Worm (Caenorhabditis elegans) whole organism, L4 larva: ENCODE results near the gene ceh-51.

Source experiments
- F26F4.8 ChIP-seq: fragments of 200-800 bp; sonication (Bioruptor generic); conservative IDR thresholded peaks from 2 replicates; pipeline ENCODE4 v1.3.6; 2022; ENCODE audit warnings: missing genetic modification characterization, missing compliant biosample characterization
- Y48G9A.11 ChIP-seq: fragments of 200-800 bp; sonication (Bioruptor generic); IDR thresholded peaks from 2 replicates; pipeline ENCODE4 v1.3.6; 2022; ENCODE audit warnings: missing genetic modification reagents, missing genetic modification characterization, missing compliant biosample characterization
- ZK337.2 ChIP-seq: fragments of 200-800 bp; sonication (Bioruptor generic); IDR thresholded peaks from 2 replicates; pipeline ENCODE4 v1.3.6; 2022; ENCODE audit warnings: missing genetic modification reagents, missing genetic modification characterization, missing compliant biosample characterization
- aly-2 ChIP-seq: sonication (generic microtip); optimal IDR thresholded peaks from 2 replicates; lab custom pipeline; 2018; ENCODE audit warnings: missing biosample characterization, missing genetic modification characterization
- ama-1 ChIP-seq: fragments of 150-350 bp; optimal IDR thresholded peaks from 2 replicates; lab custom pipeline; 2014; ENCODE audit warnings: inconsistent platforms, mixed read lengths
- attf-4 ChIP-seq: sonication (generic microtip); optimal IDR thresholded peaks from 3 replicates; lab custom pipeline; 2017; ENCODE audit warnings: missing biosample characterization, missing genetic modification characterization
- ceh-28 ChIP-seq: fragments of 150-350 bp; optimal IDR thresholded peaks from 2 replicates; lab custom pipeline; 2014; ENCODE audit warnings: missing biosample characterization, missing genetic modification reagents, missing genetic modification characterization
- ceh-32 ChIP-seq: sonication (generic microtip); optimal IDR thresholded peaks from 2 replicates; lab custom pipeline; 2016; ENCODE audit warnings: mild to moderate bottlenecking, missing genetic modification characterization, missing compliant biosample characterization; ENCODE audit not compliant: poor library complexity
- ceh-44 ChIP-seq: fragments of 200-800 bp; sonication (Bioruptor generic); IDR thresholded peaks from 2 replicates; pipeline ENCODE4 v1.3.6; 2022; ENCODE audit warnings: missing genetic modification reagents, missing genetic modification characterization, missing compliant biosample characterization
- ces-1 ChIP-seq: fragments of 150-350 bp; sonication (generic microtip); optimal IDR thresholded peaks from 4 replicates; lab custom pipeline; 2014; ENCODE audit warnings: missing biosample characterization, missing genetic modification reagents, missing genetic modification characterization
- daf-12 ChIP-seq: fragments of 150-350 bp; optimal IDR thresholded peaks from 2 replicates; lab custom pipeline; 2014; ENCODE audit warnings: missing biosample characterization, missing genetic modification reagents, missing genetic modification characterization
- daf-16 ChIP-seq, 3 experiments: sonication (generic microtip); optimal IDR thresholded peaks; 2 replicates each; lab custom pipeline; 2016 to 2017; ENCODE audit warnings: missing genetic modification characterization in 3 of 3, missing genetic modification reagents in 3 of 3, mild to moderate bottlenecking in 2 of 3, missing compliant biosample characterization in 2 of 3, missing biosample characterization in 1 of 3, moderate library complexity in 1 of 3
- dmd-6 ChIP-seq: fragments of 200-800 bp; sonication (Bioruptor generic); IDR thresholded peaks from 2 replicates; pipeline ENCODE4 v1.3.6; 2022; ENCODE audit warnings: missing genetic modification reagents, missing genetic modification characterization, missing compliant biosample characterization
- dmd-8 ChIP-seq: fragments of 200-800 bp; sonication (Bioruptor generic); IDR thresholded peaks from 2 replicates; pipeline ENCODE4 v1.3.6; 2022; ENCODE audit warnings: missing genetic modification characterization, missing compliant biosample characterization
- dpl-1 ChIP-seq: fragments of 150-350 bp; optimal IDR thresholded peaks from 2 replicates; lab custom pipeline; 2014; ENCODE audit warnings: missing biosample characterization, missing genetic modification reagents, missing genetic modification characterization
- dve-1 ChIP-seq: sonication (generic microtip); optimal IDR thresholded peaks from 2 replicates; lab custom pipeline; 2017; ENCODE audit warnings: antibody characterized with exemption, mild to moderate bottlenecking, missing genetic modification characterization, missing compliant biosample characterization; ENCODE audit not compliant: insufficient read depth
- gei-8 ChIP-seq: fragments of 200-800 bp; sonication (Bioruptor generic); optimal IDR thresholded peaks from 2 replicates; lab custom pipeline; 2018; ENCODE audit warnings: mild to moderate bottlenecking, missing genetic modification characterization, missing compliant biosample characterization
- hif-1 ChIP-seq, 2 experiments: sonication (generic microtip); optimal IDR thresholded peaks; 2 replicates each; lab custom pipeline; 2016 to 2017; ENCODE audit warnings: missing compliant biosample characterization in 2 of 2, missing genetic modification characterization in 2 of 2, missing genetic modification reagents in 2 of 2, missing genotype in 2 of 2, mild to moderate bottlenecking in 1 of 2
- hlh-11 ChIP-seq: fragments of 200-800 bp; sonication (Bioruptor generic); optimal IDR thresholded peaks from 2 replicates; lab custom pipeline; 2018; ENCODE audit warnings: mild to moderate bottlenecking, missing genetic modification characterization, missing compliant biosample characterization
- lim-7 ChIP-seq: fragments of 200-800 bp; sonication (Bioruptor generic); IDR thresholded peaks from 2 replicates; pipeline ENCODE4 v1.3.6; 2022; ENCODE audit warnings: missing genetic modification characterization, missing compliant biosample characterization
- madf-9 ChIP-seq: fragments of 200-800 bp; sonication (Bioruptor generic); conservative IDR thresholded peaks from 2 replicates; pipeline ENCODE4 v1.3.6; 2022; ENCODE audit warnings: missing genetic modification reagents, missing genetic modification characterization, missing compliant biosample characterization
- mdl-1 ChIP-seq, 2 experiments: fragments of 150-350 bp in 1 of 2; sonication (generic microtip) in 1 of 2; optimal IDR thresholded peaks; 2 replicates each; lab custom pipeline; 2014 to 2017; ENCODE audit warnings: missing biosample characterization in 2 of 2, missing genetic modification characterization in 2 of 2
- mes-2 ChIP-seq: sonication (generic microtip); optimal IDR thresholded peaks from 2 replicates; lab custom pipeline; 2016; ENCODE audit warnings: missing genotype, mild to moderate bottlenecking, missing genetic modification characterization, missing compliant biosample characterization; ENCODE audit not compliant: poor library complexity, severe bottlenecking
- mxl-3 ChIP-seq: fragments of 200-800 bp; sonication (Bioruptor generic); optimal IDR thresholded peaks from 2 replicates; lab custom pipeline; 2018; ENCODE audit warnings: mild to moderate bottlenecking, missing genetic modification characterization, missing compliant biosample characterization
- nhr-102 ChIP-seq: sonication (generic microtip); optimal IDR thresholded peaks from 2 replicates; lab custom pipeline; 2016; ENCODE audit warnings: mild to moderate bottlenecking, missing genetic modification characterization, moderate library complexity, missing compliant biosample characterization
- nhr-111 ChIP-seq: fragments of 200-800 bp; sonication (Bioruptor generic); optimal IDR thresholded peaks from 2 replicates; lab custom pipeline; 2018; ENCODE audit warnings: mild to moderate bottlenecking, missing genetic modification characterization, missing compliant biosample characterization
- nhr-28 ChIP-seq: fragments of 150-350 bp; optimal IDR thresholded peaks from 2 replicates; lab custom pipeline; 2014; ENCODE audit warnings: missing biosample characterization, missing genetic modification characterization
- nhr-42 ChIP-seq: fragments of 200-800 bp; sonication (Bioruptor generic); IDR thresholded peaks from 2 replicates; pipeline ENCODE4 v1.3.6; 2022; ENCODE audit warnings: missing genetic modification characterization, missing compliant biosample characterization
- nhr-6 ChIP-seq: fragments of 150-350 bp; optimal IDR thresholded peaks from 2 replicates; lab custom pipeline; 2014; ENCODE audit warnings: missing biosample characterization, missing genetic modification characterization
- nhr-76 ChIP-seq: fragments of 150-350 bp; optimal IDR thresholded peaks from 2 replicates; lab custom pipeline; 2014; ENCODE audit warnings: missing biosample characterization, missing genetic modification characterization
- pha-4 ChIP-seq, 2 experiments: fragments of 150-350 bp in 1 of 2; fragments of 200-800 bp in 1 of 2; sonication (Bioruptor generic) in 1 of 2; IDR thresholded peaks in 1 of 2; optimal IDR thresholded peaks in 1 of 2; 2 replicates each; pipeline versions ENCODE4 v1.3.6 to Lab custom; 2014 to 2022; ENCODE audit warnings: missing genetic modification characterization in 2 of 2, missing genetic modification reagents in 2 of 2, missing biosample characterization in 1 of 2, missing compliant biosample characterization in 1 of 2
- pqm-1 ChIP-seq: sonication (generic microtip); optimal IDR thresholded peaks from 2 replicates; lab custom pipeline; 2017; ENCODE audit warnings: missing biosample characterization, missing genetic modification characterization
- rbr-2 ChIP-seq: sonication (generic microtip); optimal IDR thresholded peaks from 2 replicates; lab custom pipeline; 2016; ENCODE audit warnings: missing genotype, missing genetic modification characterization, missing compliant biosample characterization
- sdz-12 ChIP-seq: fragments of 200-800 bp; sonication (Bioruptor generic); optimal IDR thresholded peaks from 2 replicates; lab custom pipeline; 2018; ENCODE audit warnings: mild to moderate bottlenecking, missing genetic modification characterization, missing compliant biosample characterization
- snpc-1.2 ChIP-seq: fragments of 200-800 bp; sonication (Bioruptor generic); IDR thresholded peaks from 2 replicates; pipeline ENCODE4 v1.3.6; 2022; ENCODE audit warnings: missing genetic modification reagents, missing genetic modification characterization, missing compliant biosample characterization
- tra-1 ChIP-seq: fragments of 200-800 bp; sonication (Bioruptor generic); IDR thresholded peaks from 2 replicates; pipeline ENCODE4 v1.3.6; 2022; ENCODE audit warnings: missing genetic modification reagents, missing genetic modification characterization, missing compliant biosample characterization
- unc-62 ChIP-seq, 3 experiments: fragments of 150-350 bp in 1 of 3; sonication (generic microtip); optimal IDR thresholded peaks in 2 of 3; peaks in 1 of 3; 1 replicate in 1 of 3; 2 replicates in 2 of 3; lab custom pipeline; 2014 to 2017; ENCODE audit warnings: missing biosample characterization in 3 of 3, missing genetic modification characterization in 3 of 3, missing genetic modification reagents in 3 of 3, missing genotype in 1 of 3
- zfp-2 ChIP-seq: sonication (generic microtip); optimal IDR thresholded peaks from 2 replicates; lab custom pipeline; 2016; ENCODE audit warnings: mild to moderate bottlenecking, missing genetic modification characterization, missing compliant biosample characterization

ceh-51 gene

DNA sequence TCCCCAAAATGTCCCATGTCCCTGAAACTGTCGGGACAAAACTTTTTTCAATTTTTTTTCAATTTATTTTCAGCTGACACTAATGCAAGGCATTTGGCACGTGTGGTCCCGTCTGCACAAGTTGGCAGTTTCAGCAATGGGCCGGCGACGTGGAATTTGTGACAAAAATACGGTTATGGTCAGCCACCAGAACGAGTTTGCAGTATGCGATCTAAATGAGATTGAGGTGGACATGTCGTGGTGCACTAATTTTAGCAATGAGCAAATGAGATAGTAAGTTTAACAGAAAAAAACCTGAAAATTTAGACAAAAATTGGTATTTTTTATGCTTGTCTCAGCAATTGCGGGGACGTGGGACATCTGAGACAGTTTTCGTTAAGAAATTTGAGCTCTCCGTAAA, 31.5 kb upstream of the ceh-51 start:
- peak in 1 of 2 experiments; percentile 50 for TF ChIP-seq unc-62 (GFP tag; optimal IDR thresholded peaks at IDR 0.05 in 1 of 2; lab: Kevin White, UChicago)
- TF ChIP-seq unc-62 (tag; optimal IDR thresholded peaks at IDR 0.05; lab: Kevin White, UChicago), result no peak
- no peak for TF ChIP-seq rbr-2 (tag; lab: Kevin White, UChicago)
- TF ChIP-seq, all 104 proteins: peak for 1

DNA sequence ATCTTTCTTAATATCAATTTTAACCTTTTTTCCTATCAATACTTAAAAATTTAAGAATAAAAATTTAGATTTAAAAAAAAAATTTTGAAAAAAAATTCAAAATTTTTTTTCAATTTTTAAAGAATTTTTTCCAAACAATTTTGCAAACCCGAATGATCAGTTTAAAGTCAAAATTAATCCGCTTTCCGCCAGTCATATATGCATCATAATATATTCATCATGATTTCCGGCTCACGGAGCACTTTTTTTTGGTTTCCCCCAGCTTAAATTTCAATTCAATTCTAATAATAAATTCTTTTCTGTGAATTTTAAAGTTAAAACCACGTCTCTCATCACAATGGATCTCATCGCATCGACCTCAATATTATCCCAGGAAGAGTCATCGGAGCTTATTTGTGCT, 27.5 kb upstream of the ceh-51 start, which contains the start of gene nhr-230:
Gene nhr-230, plus strand, starts transcription at position 301 of the 400 bp plus-strand sequence.
- TF ChIP-seq ceh-32 (tag; lab: Kevin White, UChicago) (no peak), ces-1 (GFP tag; lab: Kevin White, UChicago) (no peak), nhr-6 (tag; lab: Kevin White, UChicago) (no peak), madf-9 (no peak), zfp-2 (tag; lab: Kevin White, UChicago) (no peak), daf-16 (GFP tag; optimal IDR thresholded peaks at IDR 0.05; lab: Kevin White, UChicago) (no peak), daf-16 (tag; optimal IDR thresholded peaks at IDR 0.05; lab: Kevin White, UChicago) (no peak), nhr-102 (tag; lab: Kevin White, UChicago) (no peak), F26F4.8 (GFP tag; lab: Robert Waterston, UW) (no peak), hif-1 (tag; optimal IDR thresholded peaks at IDR 0.05; lab: Kevin White, UChicago) (no peak), attf-4 (tag; lab: Kevin White, UChicago) (no peak), Y48G9A.11 (GFP tag; lab: Robert Waterston, UW) (no peak), mdl-1 (tag; optimal IDR thresholded peaks at IDR 0.05; lab: Kevin White, UChicago) (no peak)

DNA sequence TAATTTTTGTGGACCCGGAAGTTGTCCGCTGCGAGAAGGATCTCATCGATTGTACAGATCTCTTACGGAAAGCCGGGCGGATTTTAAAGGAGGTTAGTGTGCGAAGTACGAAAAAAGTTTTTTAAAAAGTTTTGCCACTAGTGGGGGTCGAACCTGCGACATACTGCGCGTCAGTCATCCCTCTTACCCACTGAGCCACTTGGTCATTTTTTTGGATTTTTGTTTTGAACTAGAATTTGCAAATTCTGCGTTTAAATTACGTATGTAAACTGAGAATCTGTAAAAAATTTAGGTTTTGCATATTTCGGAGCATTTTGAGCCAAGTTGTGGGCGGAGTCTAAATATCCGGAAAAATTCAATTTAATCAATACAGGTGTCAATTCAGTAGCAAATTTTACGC, 25.4 kb upstream of the ceh-51 start:
- no peak for TF ChIP-seq nhr-42 (GFP tag; lab: Robert Waterston, UW)
- TF ChIP-seq nhr-111 (GFP tag; lab: Kevin White, UChicago), result no peak
- no peak for TF ChIP-seq dmd-6 (GFP tag; lab: Robert Waterston, UW)
- TF ChIP-seq gei-8 (GFP tag; lab: Kevin White, UChicago), result no peak
- TF ChIP-seq ceh-44 (GFP tag; lab: Robert Waterston, UW), result no peak
- TF ChIP-seq dmd-8, result no peak
- TF ChIP-seq pha-4 (GFP tag; IDR thresholded peaks at IDR 0.05; lab: Robert Waterston, UW), result no peak
- no peak for TF ChIP-seq pha-4 (tag; optimal IDR thresholded peaks at IDR 0.05; lab: Kevin White, UChicago)
- TF ChIP-seq nhr-76 (tag; lab: Kevin White, UChicago), result no peak
- TF ChIP-seq, all 104 proteins: peak for 0

DNA sequence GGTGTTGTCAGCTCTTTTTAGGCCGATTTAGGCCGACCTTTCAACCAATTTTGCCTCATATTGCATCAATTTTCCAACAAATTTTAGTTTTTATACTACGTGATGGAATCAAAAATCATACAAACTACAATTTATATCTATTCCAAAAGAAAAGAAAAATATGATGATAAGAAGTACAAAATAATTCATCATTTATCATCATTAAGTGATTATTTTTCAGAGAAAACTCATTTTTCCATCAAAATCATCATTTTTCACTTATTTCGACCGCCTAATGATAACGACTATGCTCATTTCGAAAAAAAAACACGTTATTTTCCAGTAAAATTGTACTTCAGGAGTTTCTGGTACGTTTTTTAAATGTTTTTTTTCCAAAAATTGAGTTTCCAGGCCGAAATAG, 19.1 kb upstream of the ceh-51 start:
- peak; percentile 6 for TF ChIP-seq nhr-28 (tag; lab: Kevin White, UChicago)
- no peak for TF ChIP-seq dpl-1
- TF ChIP-seq tra-1 (GFP tag; lab: Robert Waterston, UW), result no peak
- no peak for TF ChIP-seq daf-12 (tag; lab: Kevin White, UChicago)

DNA sequence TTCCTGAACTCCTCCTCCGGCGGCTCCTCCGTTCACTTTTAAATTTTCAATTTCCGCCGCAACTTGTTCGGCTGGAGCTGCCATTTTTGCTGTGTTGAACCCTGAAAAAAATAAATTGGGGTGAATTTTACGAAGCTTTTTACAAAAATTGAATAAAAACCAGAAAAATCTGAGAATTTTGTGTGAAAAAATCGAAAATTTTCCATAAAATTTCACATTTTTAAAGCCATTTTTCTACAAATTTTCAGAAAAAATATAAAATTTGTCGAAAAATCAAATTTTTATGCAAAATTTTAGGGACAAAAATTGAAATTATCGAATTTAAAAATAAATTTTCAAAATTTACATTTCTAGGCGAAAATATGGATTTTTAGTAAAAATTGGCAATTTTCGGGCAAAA, 14.8 kb upstream of the ceh-51 start, which contains the start of gene wars-1:
Gene wars-1, minus strand, starts transcription at position 101 of the 400 bp plus-strand sequence.
- TF ChIP-seq hlh-11 (tag; lab: Kevin White, UChicago), result no peak
- peak in 1 of 2 experiments; percentile 1 for TF ChIP-seq unc-62 (GFP tag; optimal IDR thresholded peaks at IDR 0.05 in 1 of 2; lab: Kevin White, UChicago)
- no peak for TF ChIP-seq unc-62 (tag; optimal IDR thresholded peaks at IDR 0.05; lab: Kevin White, UChicago)
- TF ChIP-seq, all 104 proteins: peak for 1

DNA sequence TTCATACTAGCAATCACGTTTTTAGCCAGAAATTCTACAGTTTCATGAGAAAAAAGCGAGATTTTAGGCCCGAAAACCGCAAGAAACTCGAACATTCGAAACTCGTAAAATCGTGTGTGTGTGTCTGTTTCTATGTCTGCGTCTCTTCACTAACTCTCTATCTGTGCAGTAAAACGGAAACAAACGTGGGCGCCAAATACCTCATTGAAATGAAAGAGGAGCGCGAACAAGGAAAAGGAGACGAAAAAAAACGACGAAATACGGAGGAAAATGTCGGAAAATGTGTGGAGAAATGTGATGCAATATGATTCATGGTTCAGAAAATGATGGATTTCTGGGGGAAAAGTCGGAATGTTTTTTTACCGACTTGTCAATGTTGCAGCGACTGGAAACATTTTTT, 5.4 kb upstream of the ceh-51 start:
- TF ChIP-seq pqm-1, result peak; percentile 13
- no peak for TF ChIP-seq aly-2 (tag; lab: Kevin White, UChicago)
- no peak for TF ChIP-seq nhr-6 (tag; lab: Kevin White, UChicago)
- TF ChIP-seq dve-1 (tag; lab: Kevin White, UChicago), result peak; percentile 56
- TF ChIP-seq sdz-12, result no peak
- TF ChIP-seq ama-1 (lab: Kevin White, UChicago), result no peak
- TF ChIP-seq nhr-76 (tag; lab: Kevin White, UChicago), result no peak
- no peak for TF ChIP-seq ZK337.2 (GFP tag; lab: Robert Waterston, UW)
- peak; percentile 49 for TF ChIP-seq nhr-28 (tag; lab: Kevin White, UChicago)
- no peak for TF ChIP-seq mes-2 (tag; lab: Kevin White, UChicago)
- TF ChIP-seq mdl-1 (tag; optimal IDR thresholded peaks at IDR 0.05; lab: Kevin White, UChicago), result peak in 1 of 2 experiments; percentile 21
- no peak for TF ChIP-seq snpc-1.2
- TF ChIP-seq lim-7 (GFP tag; lab: Robert Waterston, UW), result no peak
- TF ChIP-seq mxl-3 (GFP tag; lab: Kevin White, UChicago), result peak; percentile 61
- TF ChIP-seq pha-4 (GFP tag; IDR thresholded peaks at IDR 0.05; lab: Robert Waterston, UW), result no peak
- TF ChIP-seq pha-4 (tag; optimal IDR thresholded peaks at IDR 0.05; lab: Kevin White, UChicago), result no peak
- no peak for TF ChIP-seq ceh-28 (tag; lab: Kevin White, UChicago)
- no peak for TF ChIP-seq zfp-2 (tag; lab: Kevin White, UChicago)
